Fruit fly (Drosophila melanogaster): ENCODE measurements around the gene Unc-76.

The Unc-76 gene

DNA sequence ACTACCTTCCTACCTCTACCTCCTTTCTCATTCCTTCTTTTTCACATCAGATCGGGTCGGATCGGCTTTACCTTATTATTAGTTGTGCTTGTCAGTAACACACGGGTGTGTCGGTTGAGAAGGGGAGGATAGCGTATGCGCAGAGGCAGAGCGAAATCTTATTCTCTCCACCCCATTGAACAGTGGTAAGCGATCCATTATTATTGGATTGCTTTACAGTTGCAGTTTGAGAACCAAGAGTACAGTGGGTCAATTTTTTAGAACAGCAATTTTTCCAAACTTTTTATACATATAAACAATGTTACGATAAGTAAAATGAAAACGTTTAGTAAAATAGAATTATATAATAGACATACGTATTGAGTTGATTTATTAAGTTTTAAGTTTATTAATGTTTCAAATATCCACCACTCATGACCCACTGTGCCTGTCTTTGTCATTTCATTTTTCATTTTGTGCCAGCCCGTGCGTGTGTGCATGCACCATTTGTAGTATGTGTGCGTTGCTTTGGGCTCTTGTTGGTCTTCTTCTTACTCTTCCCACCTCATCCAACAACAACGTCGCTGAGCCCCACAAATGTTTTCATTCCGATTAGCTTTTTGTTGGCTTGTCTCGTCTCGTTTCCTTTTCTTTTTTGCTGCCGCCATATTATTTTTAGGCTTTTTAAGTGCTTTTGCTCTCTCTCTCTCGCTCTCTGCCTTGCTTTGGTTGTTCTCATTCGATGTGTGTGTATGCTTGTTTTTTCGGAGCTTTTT is 57.4 kb downstream of the Unc-76 start (continued):
- peak; percentile 87 for TF ChIP-seq Deaf1 (tag; optimal IDR thresholded peaks at IDR 0.05)
- peak; percentile 98 for TF ChIP-seq slou (GFP tag; optimal IDR thresholded peaks at IDR 0.05)
- TF ChIP-seq mld (GFP tag; IDR thresholded peaks at IDR 0.05; ENCODE audit: partially characterized antibody), result no peak
- TF ChIP-seq gsb-n (tag; optimal IDR thresholded peaks at IDR 0.05), result peak; percentile 99
- TF ChIP-seq ci (GFP tag; IDR thresholded peaks at IDR 0.05), result peak; percentile 98
- peak; percentile 99 for TF ChIP-seq tap (tag; optimal IDR thresholded peaks at IDR 0.05)
- peak; percentile 84 for TF ChIP-seq CG7928 (GFP tag; optimal IDR thresholded peaks at IDR 0.05)
- TF ChIP-seq CG6254 (GFP tag; optimal IDR thresholded peaks at IDR 0.05), result peak; percentile 97
- peak; percentile 94 for TF ChIP-seq Hey (tag; optimal IDR thresholded peaks at IDR 0.05)
- peak; percentile 55 for TF ChIP-seq her (GFP tag; optimal IDR thresholded peaks at IDR 0.05)
- peak; percentile 99 for TF ChIP-seq ac (GFP tag; optimal IDR thresholded peaks at IDR 0.05)
- peak; percentile 98 for TF ChIP-seq gsb (GFP tag; IDR thresholded peaks at IDR 0.05)
- TF ChIP-seq CG14014 (GFP tag; IDR thresholded peaks at IDR 0.05), result peak; percentile 99
- TF ChIP-seq pzg (GFP tag; optimal IDR thresholded peaks at IDR 0.05), result peak; percentile 20
- peak; percentile 100 for TF ChIP-seq CG18599 (GFP tag; optimal IDR thresholded peaks at IDR 0.05)
- TF ChIP-seq CG18262 (tag; optimal IDR thresholded peaks at IDR 0.05), result peak; percentile 99
- peak; percentile 96 for TF ChIP-seq Rx (GFP tag; IDR thresholded peaks at IDR 0.05)
- TF ChIP-seq CG7271 (tag; optimal IDR thresholded peaks at IDR 0.05), result peak; percentile 99
- TF ChIP-seq zen2 (GFP tag; IDR thresholded peaks at IDR 0.05; ENCODE audit: partially characterized antibody), result no peak; the same call in 2 of the 3 replicates
- TF ChIP-seq CG6854 (GFP tag; optimal IDR thresholded peaks at IDR 0.05), result peak; percentile 99
- peak; percentile 86 for TF ChIP-seq D19B (GFP tag; optimal IDR thresholded peaks at IDR 0.05)
- peak; percentile 79 for TF ChIP-seq E2f2 (GFP tag; IDR thresholded peaks at IDR 0.05)
- TF ChIP-seq klu (GFP tag; IDR thresholded peaks at IDR 0.05), result peak; percentile 98
- peak; percentile 98 for TF ChIP-seq B-H1 (GFP tag; IDR thresholded peaks at IDR 0.05)
- TF ChIP-seq trh (GFP tag; optimal IDR thresholded peaks at IDR 0.05), result peak; percentile 97
- peak; percentile 77 for TF ChIP-seq CG14860 (GFP tag; IDR thresholded peaks at IDR 0.05; ENCODE audit: partially characterized antibody)
- peak; percentile 96 for TF ChIP-seq ken (GFP tag; IDR thresholded peaks at IDR 0.05)
- TF ChIP-seq Hr51 (GFP tag; optimal IDR thresholded peaks at IDR 0.05), result peak; percentile 95 to 100
- TF ChIP-seq Drgx (GFP tag; IDR thresholded peaks at IDR 0.05), result peak; percentile 98
- TF ChIP-seq CG15601 (tag; optimal IDR thresholded peaks at IDR 0.05), result peak; percentile 99
- peak; percentile 94 for TF ChIP-seq kni (GFP tag; optimal IDR thresholded peaks at IDR 0.05)
- TF ChIP-seq kah (GFP tag; optimal IDR thresholded peaks at IDR 0.05), result peak; percentile 97
- TF ChIP-seq ash1 (GFP tag; optimal IDR thresholded peaks at IDR 0.05), result peak; percentile 85
- TF ChIP-seq pfk (GFP tag; optimal IDR thresholded peaks at IDR 0.05), result peak; percentile 75
- no peak; the same call in 1 of the 2 replicates for TF ChIP-seq CG42726 (GFP tag; IDR thresholded peaks at IDR 0.05; ENCODE audit: partially characterized antibody)
- TF ChIP-seq CG12391 (tag; optimal IDR thresholded peaks at IDR 0.05), result peak; percentile 100
- peak; percentile 98 for TF ChIP-seq nau (GFP tag; optimal IDR thresholded peaks at IDR 0.05)
- TF ChIP-seq CG14667 (GFP tag; IDR thresholded peaks at IDR 0.05), result peak; percentile 98
- TF ChIP-seq CG12744 (GFP tag; optimal IDR thresholded peaks at IDR 0.05), result peak; percentile 93
- peak; percentile 99 for TF ChIP-seq lab (GFP tag; optimal IDR thresholded peaks at IDR 0.05)
- peak; percentile 99 for TF ChIP-seq oc (tag; optimal IDR thresholded peaks at IDR 0.05)
- TF ChIP-seq CG30403 (GFP tag; optimal IDR thresholded peaks at IDR 0.05), result peak; percentile 97
- TF ChIP-seq ham (GFP tag; IDR thresholded peaks at IDR 0.05), result peak; percentile 94
- peak; percentile 98 for TF ChIP-seq CG11504 (tag; optimal IDR thresholded peaks at IDR 0.05)
- TF ChIP-seq al (GFP tag; IDR thresholded peaks at IDR 0.05), result peak; percentile 99
- peak; percentile 99 for TF ChIP-seq Taf1 (GFP tag; IDR thresholded peaks at IDR 0.05)
- peak; percentile 98 for TF ChIP-seq CG4730 (GFP tag; IDR thresholded peaks at IDR 0.05)
- peak; percentile 98 for TF ChIP-seq az2 (GFP tag; optimal IDR thresholded peaks at IDR 0.05)
